Worm (Caenorhabditis elegans) whole organism, L4/young adult: Measurements from ENCODE around the gene srx-26.

ENCODE experiments used
- W03F9.2 ChIP-seq: fragments of 150-350 bp; optimal IDR thresholded peaks from 2 replicates; lab custom pipeline; 2014; ENCODE audit warnings: missing biosample characterization, missing genetic modification characterization
- dao-5 ChIP-seq: sonication (generic microtip); optimal IDR thresholded peaks from 2 replicates; lab custom pipeline; 2016; ENCODE audit warnings: missing genotype, missing genetic modification characterization, moderate library complexity, missing compliant biosample characterization
- him-1 ChIP-seq: sonication (generic microtip); optimal IDR thresholded peaks from 2 replicates; lab custom pipeline; 2016; ENCODE audit warnings: missing genotype, missing genetic modification reagents, missing genetic modification characterization, missing compliant biosample characterization

ce11 chrV:2713532-2713931 is 39.4 kb downstream of the srx-26 start, which contains the start of gene srt-28:
- TF ChIP-seq W03F9.2: no peak
- TF ChIP-seq dao-5 (tag; lab: Kevin White, UChicago): no peak
- no peak for TF ChIP-seq him-1 (tag; lab: Kevin White, UChicago)
